Worm (Caenorhabditis elegans): ENCODE results near the gene inx-7.

- TF ChIP-seq ama-1 (optimal IDR thresholded peaks at IDR 0.05) (no peak), hmg-4 (GFP tag; optimal IDR thresholded peaks at IDR 0.05) (no peak), pes-1 (GFP tag; IDR thresholded peaks at IDR 0.05) (no peak)
Observed at ce11 chrIV:5930345-5930744, 16.1 kb downstream of the inx-7 start, which contains the start of gene lin-33.
